Fruit fly (Drosophila melanogaster) whole organism, embryonic: ENCODE measurements around the gene CG4972.

Experiments used
- Awh ChIP-seq: fragments of 200-800 bp; sonication (Bioruptor generic); IDR thresholded peaks from 2 replicates; pipeline ENCODE4, ENCODE4 v1.3.6; 2022; ENCODE audit warnings: missing biosample characterization, missing genetic modification characterization
- Bteb2 ChIP-seq: fragments of 200-800 bp; sonication (Bioruptor generic); optimal IDR thresholded peaks from 2 replicates; lab custom pipeline; 2016; ENCODE audit warnings: missing biosample characterization, missing genetic modification characterization
- CG10274 ChIP-seq: fragments of 200-800 bp; sonication (Bioruptor generic); optimal IDR thresholded peaks from 3 replicates; lab custom pipeline; 2017; ENCODE audit warnings: missing biosample characterization, mild to moderate bottlenecking, missing genetic modification characterization
- CG10366 ChIP-seq: fragments of 200-800 bp; sonication (Bioruptor generic); IDR thresholded peaks from 2 replicates; pipeline ENCODE4 v1.3.6; 2022; ENCODE audit warnings: missing biosample characterization, missing genetic modification characterization
- CG10979 ChIP-seq: fragments of 200-800 bp; sonication (Bioruptor generic); optimal IDR thresholded peaks from 2 replicates; lab custom pipeline; 2018; ENCODE audit warnings: missing biosample characterization, mild to moderate bottlenecking, missing genetic modification characterization, moderate library complexity
- CG13296 ChIP-seq: fragments of 200-800 bp; sonication (Bioruptor generic); optimal IDR thresholded peaks from 3 replicates; lab custom pipeline; 2018; ENCODE audit warnings: missing biosample characterization, mild to moderate bottlenecking, missing genetic modification characterization
- CG13894 ChIP-seq: fragments of 200-800 bp; sonication (Bioruptor generic); optimal IDR thresholded peaks from 3 replicates; lab custom pipeline; 2018; ENCODE audit warnings: missing biosample characterization, mild to moderate bottlenecking, missing genetic modification characterization, moderate library complexity
- CG15696 ChIP-seq: fragments of 200-800 bp; sonication (Bioruptor generic); optimal IDR thresholded peaks from 2 replicates; lab custom pipeline; 2019; ENCODE audit warnings: missing biosample characterization, mild to moderate bottlenecking, missing genetic modification characterization, moderate library complexity
- CG1602 ChIP-seq: fragments of 200-800 bp; sonication (Bioruptor generic); optimal IDR thresholded peaks from 3 replicates; lab custom pipeline; 2016; ENCODE audit warnings: missing biosample characterization, missing genetic modification characterization
- CG16863 ChIP-seq: fragments of 200-800 bp; sonication (Bioruptor generic); optimal IDR thresholded peaks from 3 replicates; lab custom pipeline; 2016; ENCODE audit warnings: missing biosample characterization, missing genetic modification characterization
- CG18262 ChIP-seq: fragments of 200-800 bp; optimal IDR thresholded peaks from 3 replicates; lab custom pipeline; 2019; ENCODE audit warnings: missing biosample characterization, mild to moderate bottlenecking, missing genetic modification characterization, moderate library complexity
- CG18764 ChIP-seq: fragments of 200-800 bp; sonication (Bioruptor generic); optimal IDR thresholded peaks from 3 replicates; lab custom pipeline; 2016; ENCODE audit warnings: missing biosample characterization, missing genetic modification characterization
- CG2120 ChIP-seq: fragments of 200-800 bp; sonication (Bioruptor generic); optimal IDR thresholded peaks from 3 replicates; lab custom pipeline; 2016; ENCODE audit warnings: missing biosample characterization, missing genetic modification characterization
- CG2199 ChIP-seq: fragments of 200-800 bp; sonication (Bioruptor generic); IDR thresholded peaks from 3 replicates; pipeline ENCODE4 v1.3.6; 2022; ENCODE audit warnings: missing biosample characterization, missing genetic modification characterization
- CG2202 ChIP-seq: fragments of 200-800 bp; sonication (Bioruptor generic); optimal IDR thresholded peaks from 2 replicates; lab custom pipeline; 2018; ENCODE audit warnings: missing biosample characterization, mild to moderate bottlenecking, missing genetic modification characterization
- CG31224 ChIP-seq: fragments of 200-800 bp; sonication (Bioruptor generic); IDR thresholded peaks from 2 replicates; pipeline ENCODE4 v1.3.6; 2022; ENCODE audit warnings: missing biosample characterization, missing genetic modification characterization
- CG4360 ChIP-seq: fragments of 200-800 bp; sonication (Bioruptor generic); IDR thresholded peaks from 2 replicates; pipeline ENCODE4 v1.3.6; 2022; ENCODE audit warnings: missing biosample characterization, missing genetic modification characterization
- CG4617 ChIP-seq: fragments of 200-800 bp; sonication (Bioruptor generic); optimal IDR thresholded peaks from 3 replicates; lab custom pipeline; 2016; ENCODE audit warnings: missing biosample characterization, missing genetic modification characterization, borderline replicate concordance
- CG7372 ChIP-seq: fragments of 200-800 bp; sonication (Bioruptor generic); IDR thresholded peaks from 2 replicates; pipeline ENCODE4 v1.3.6; 2022; ENCODE audit warnings: missing biosample characterization, missing genetic modification characterization
- CG7556 ChIP-seq: fragments of 200-800 bp; sonication (Bioruptor generic); optimal IDR thresholded peaks from 2 replicates; lab custom pipeline; 2017; ENCODE audit warnings: missing biosample characterization, mild to moderate bottlenecking, missing genetic modification characterization
- CG7987 ChIP-seq: fragments of 200-800 bp; sonication (Bioruptor generic); optimal IDR thresholded peaks from 2 replicates; lab custom pipeline; 2018; ENCODE audit warnings: missing biosample characterization, mild to moderate bottlenecking, missing genetic modification characterization, moderate library complexity
- Dad ChIP-seq: fragments of 200-800 bp; sonication (Bioruptor generic); optimal IDR thresholded peaks from 3 replicates; lab custom pipeline; 2016; ENCODE audit warnings: missing biosample characterization, missing genetic modification characterization
- Hmr ChIP-seq: fragments of 200-800 bp; sonication (Bioruptor generic); optimal IDR thresholded peaks from 3 replicates; lab custom pipeline; 2017; ENCODE audit warnings: mild to moderate bottlenecking, missing biosample characterization, missing genetic modification reagents, missing genetic modification characterization
- Hr51 ChIP-seq, 2 experiments: fragments of 200-800 bp; sonication (Bioruptor generic); optimal IDR thresholded peaks; 2 replicates in 1 of 2; 3 replicates in 1 of 2; lab custom pipeline; 2016 to 2018; ENCODE audit warnings: missing biosample characterization in 2 of 2, missing genetic modification characterization in 2 of 2, mild to moderate bottlenecking in 1 of 2, moderate library complexity in 1 of 2
- NfI ChIP-seq: fragments of 200-800 bp; sonication (Bioruptor generic); optimal IDR thresholded peaks from 3 replicates; lab custom pipeline; 2018; ENCODE audit warnings: missing biosample characterization, mild to moderate bottlenecking, missing genetic modification characterization, moderate library complexity
- Side ChIP-seq: fragments of 200-800 bp; sonication (Bioruptor generic); optimal IDR thresholded peaks from 2 replicates; lab custom pipeline; 2016; ENCODE audit warnings: missing biosample characterization, missing genetic modification characterization
- Sry-β ChIP-seq: fragments of 200-800 bp; sonication (Bioruptor generic); optimal IDR thresholded peaks from 2 replicates; lab custom pipeline; 2018; ENCODE audit warnings: missing biosample characterization, mild to moderate bottlenecking, missing genetic modification characterization, moderate library complexity
- ara ChIP-seq: fragments of 200-800 bp; sonication (Bioruptor generic); IDR thresholded peaks from 2 replicates; pipeline ENCODE4 v1.3.6; 2022; ENCODE audit warnings: missing biosample characterization, missing genetic modification characterization
- ash1 ChIP-seq: fragments of 200-800 bp; sonication (Bioruptor generic); optimal IDR thresholded peaks from 2 replicates; lab custom pipeline; 2018; ENCODE audit warnings: missing biosample characterization, mild to moderate bottlenecking, missing genetic modification characterization
- cas ChIP-seq: fragments of 200-800 bp; sonication (Bioruptor generic); IDR thresholded peaks from 2 replicates; pipeline ENCODE4 v1.3.6; 2022; ENCODE audit warnings: missing biosample characterization, missing genetic modification characterization
- caup ChIP-seq: fragments of 200-800 bp; sonication (Bioruptor generic); optimal IDR thresholded peaks from 3 replicates; lab custom pipeline; 2017; ENCODE audit warnings: missing biosample characterization, mild to moderate bottlenecking, missing genetic modification characterization, moderate library complexity; ENCODE audit not compliant: severe bottlenecking
- chif ChIP-seq, 2 experiments: fragments of 200-800 bp; sonication (Bioruptor generic); optimal IDR thresholded peaks; 3 replicates each; lab custom pipeline; 2016; ENCODE audit warnings: missing biosample characterization in 2 of 2, missing genetic modification characterization in 2 of 2
- corto ChIP-seq: fragments of 200-800 bp; sonication (Bioruptor generic); optimal IDR thresholded peaks from 2 replicates; lab custom pipeline; 2016; ENCODE audit warnings: missing biosample characterization, mild to moderate bottlenecking, missing genetic modification characterization, moderate library complexity
- emc ChIP-seq: fragments of 200-800 bp; sonication (Bioruptor generic); optimal IDR thresholded peaks from 2 replicates; lab custom pipeline; 2016; ENCODE audit warnings: missing biosample characterization, missing genetic modification characterization
- fd96Cb ChIP-seq: fragments of 200-800 bp; sonication (Bioruptor generic); optimal IDR thresholded peaks from 2 replicates; lab custom pipeline; 2018; ENCODE audit warnings: missing biosample characterization, mild to moderate bottlenecking, missing genetic modification characterization, moderate library complexity
- fu2 ChIP-seq: fragments of 200-800 bp; sonication (Bioruptor generic); optimal IDR thresholded peaks from 2 replicates; lab custom pipeline; 2016; ENCODE audit warnings: missing biosample characterization, missing genetic modification characterization
- gro ChIP-seq: fragments of 200-800 bp; sonication (Bioruptor generic); optimal IDR thresholded peaks from 2 replicates; lab custom pipeline; 2016; ENCODE audit warnings: missing biosample characterization, missing genetic modification characterization
- ind ChIP-seq: fragments of 200-800 bp; sonication (Bioruptor generic); optimal IDR thresholded peaks from 3 replicates; lab custom pipeline; 2016; ENCODE audit warnings: missing biosample characterization, missing genetic modification characterization
- kah ChIP-seq: fragments of 200-800 bp; sonication (Bioruptor generic); optimal IDR thresholded peaks from 2 replicates; lab custom pipeline; 2018; ENCODE audit warnings: missing biosample characterization, mild to moderate bottlenecking, missing genetic modification characterization
- knrl ChIP-seq: fragments of 200-800 bp; sonication (Bioruptor generic); IDR thresholded peaks from 3 replicates; pipeline ENCODE4 v1.3.6; 2022; ENCODE audit warnings: missing biosample characterization, missing genetic modification characterization; ENCODE audit not compliant: partially characterized antibody
- mam ChIP-seq: fragments of 200-800 bp; sonication (Bioruptor generic); optimal IDR thresholded peaks from 3 replicates; lab custom pipeline; 2016; ENCODE audit warnings: missing biosample characterization, missing genetic modification characterization
- pan ChIP-seq, 4 experiments: fragments of >200 bp in 3 of 4; fragments of 200-800 bp in 1 of 4; sonication (Bioruptor generic) in 1 of 4; optimal IDR thresholded peaks in 3 of 4; IDR thresholded peaks in 1 of 4; 2 replicates each; pipeline versions ENCODE4 v1.3.6 to Lab custom; 2017 to 2022; ENCODE audit warnings: missing biosample characterization in 2 of 4, missing genetic modification characterization in 2 of 4, mixed read lengths in 1 of 4
- salm ChIP-seq: fragments of 200-800 bp; sonication (Bioruptor generic); optimal IDR thresholded peaks from 2 replicates; lab custom pipeline; 2018; ENCODE audit warnings: missing biosample characterization, mild to moderate bottlenecking, missing genetic modification characterization
- sna ChIP-seq: fragments of 200-800 bp; sonication (Bioruptor generic); IDR thresholded peaks from 2 replicates; pipeline ENCODE4 v1.3.6; 2022; ENCODE audit warnings: missing biosample characterization, missing genetic modification characterization; ENCODE audit not compliant: partially characterized antibody
- sqz ChIP-seq: fragments of 200-800 bp; sonication (Bioruptor generic); optimal IDR thresholded peaks from 3 replicates; lab custom pipeline; 2018; ENCODE audit warnings: missing biosample characterization, mild to moderate bottlenecking, missing genetic modification characterization
- ssp ChIP-seq: fragments of 200-800 bp; sonication (Bioruptor generic); IDR thresholded peaks from 2 replicates; pipeline ENCODE4 v1.3.6; 2022; ENCODE audit warnings: missing biosample characterization, missing genetic modification characterization
- tup ChIP-seq: fragments of 200-800 bp; sonication (Bioruptor generic); optimal IDR thresholded peaks from 2 replicates; lab custom pipeline; 2016; ENCODE audit warnings: missing biosample characterization, mild to moderate bottlenecking, missing genetic modification characterization, moderate library complexity
- vvl ChIP-seq: fragments of 200-800 bp; sonication (Bioruptor generic); IDR thresholded peaks from 2 replicates; pipeline ENCODE4 v1.3.6; 2022; ENCODE audit warnings: missing biosample characterization, missing genetic modification characterization
- zen ChIP-seq: fragments of 200-800 bp; sonication (Bioruptor generic); optimal IDR thresholded peaks from 3 replicates; lab custom pipeline; 2018; ENCODE audit warnings: missing biosample characterization, mild to moderate bottlenecking, missing genetic modification characterization, moderate library complexity

The CG4972 gene

dm6 chr2L:10292066-10292560 lies 22.5 kb upstream of the CG4972 start, which contains the start of gene Ufd4 (continued):
- TF ChIP-seq CG10979 (tag; lab: Kevin White, UChicago): peak; percentile 64
- peak; percentile 65 for TF ChIP-seq CG15696 (tag; lab: Kevin White, UChicago)
- no peak for TF ChIP-seq ash1 (GFP tag; lab: Kevin White, UChicago)
- no peak for TF ChIP-seq CG13894 (tag; lab: Kevin White, UChicago)
- TF ChIP-seq pan (optimal IDR thresholded peaks at IDR 0.05; lab: Kevin White, UChicago): no peak
- TF ChIP-seq pan (GFP tag; optimal IDR thresholded peaks at IDR 0.05 in 1 of 2, IDR thresholded peaks at IDR 0.05 in 1 of 2): no peak
- peak; percentile 52; the same call in 1 of the 2 replicates for TF ChIP-seq CG4360 (GFP tag; lab: Robert Waterston, UW)
- no peak for TF ChIP-seq salm
- TF ChIP-seq CG7372: no peak
- TF ChIP-seq corto: peak; percentile 18
- TF ChIP-seq cas (GFP tag; lab: Robert Waterston, UW): no peak
- TF ChIP-seq fu2: peak; percentile 40
- no peak for TF ChIP-seq sqz (GFP tag; lab: Kevin White, UChicago)
- no peak for TF ChIP-seq knrl (GFP tag; lab: Robert Waterston, UW)
- peak; percentile 56 for TF ChIP-seq fd96Cb (tag; lab: Kevin White, UChicago)
- TF ChIP-seq CG10274 (GFP tag; lab: Kevin White, UChicago): no peak
- no peak; the same call in 1 of the 2 replicates for TF ChIP-seq ara
- TF ChIP-seq CG2120 (GFP tag; lab: Kevin White, UChicago): peak; percentile 79
- TF ChIP-seq CG18764 (GFP tag; lab: Kevin White, UChicago): peak; percentile 50
- peak; percentile 68 for TF ChIP-seq CG4617 (GFP tag; lab: Kevin White, UChicago)
- TF ChIP-seq tup (GFP tag; lab: Kevin White, UChicago): no peak
- TF ChIP-seq vvl (GFP tag; lab: Robert Waterston, UW): peak; percentile 88; the same call in 1 of the 2 replicates
- no peak for TF ChIP-seq caup (GFP tag; lab: Kevin White, UChicago)
- TF ChIP-seq emc (GFP tag; lab: Kevin White, UChicago): peak; percentile 5
- TF ChIP-seq CG2199 (GFP tag; lab: Robert Waterston, UW): 0 out of 3 replicates have a peak, but pooled peaks have one; percentile 7
- no peak for TF ChIP-seq CG10366 (GFP tag; lab: Robert Waterston, UW)
- TF ChIP-seq CG31224 (GFP tag; lab: Robert Waterston, UW): no peak
- TF ChIP-seq CG16863 (GFP tag; lab: Kevin White, UChicago): peak; percentile 63
- TF ChIP-seq CG7556 (GFP tag; lab: Kevin White, UChicago): no peak
- TF ChIP-seq CG1602: peak; percentile 46
- no peak for TF ChIP-seq Hmr (GFP tag; lab: Kevin White, UChicago)
- peak; percentile 75 for TF ChIP-seq gro (GFP tag; lab: Kevin White, UChicago)
- TF ChIP-seq Dad (GFP tag; lab: Kevin White, UChicago): peak; percentile 54
- peak; percentile 63 for TF ChIP-seq ind (GFP tag; lab: Kevin White, UChicago)
- peak in 1 of 2 experiments; percentile 56 for TF ChIP-seq Hr51 (GFP tag; optimal IDR thresholded peaks at IDR 0.05; lab: Kevin White, UChicago)
- peak; percentile 43 for TF ChIP-seq CG7987 (GFP tag; lab: Kevin White, UChicago)
- peak; percentile 43 for TF ChIP-seq kah
- peak; percentile 15 for TF ChIP-seq Sry-β (GFP tag; lab: Kevin White, UChicago)
- TF ChIP-seq zen: no peak
- no peak for TF ChIP-seq NfI (GFP tag; lab: Kevin White, UChicago)
- TF ChIP-seq chif (GFP tag; optimal IDR thresholded peaks at IDR 0.05; lab: Kevin White, UChicago): peak; percentile 16 to 49
- peak; percentile 0 for TF ChIP-seq CG2202 (tag; lab: Kevin White, UChicago)
- peak; percentile 62 for TF ChIP-seq mam (GFP tag; lab: Kevin White, UChicago)
- TF ChIP-seq ssp: no peak; the same call in 1 of the 2 replicates
- no peak for TF ChIP-seq Awh (GFP tag; lab: Robert Waterston, UW)
- no peak for TF ChIP-seq sna (GFP tag; lab: Robert Waterston, UW)
- peak; percentile 59 for TF ChIP-seq Side (GFP tag; lab: Kevin White, UChicago)
- TF ChIP-seq CG13296 (GFP tag; lab: Kevin White, UChicago): peak; percentile 76
- peak; percentile 64 for TF ChIP-seq Bteb2 (GFP tag; lab: Kevin White, UChicago)
- no peak for TF ChIP-seq CG18262 (tag; lab: Kevin White, UChicago)
